Fruit fly (Drosophila melanogaster): Measurements from ENCODE around the gene CG9992.

Gene CG9992

DNA sequence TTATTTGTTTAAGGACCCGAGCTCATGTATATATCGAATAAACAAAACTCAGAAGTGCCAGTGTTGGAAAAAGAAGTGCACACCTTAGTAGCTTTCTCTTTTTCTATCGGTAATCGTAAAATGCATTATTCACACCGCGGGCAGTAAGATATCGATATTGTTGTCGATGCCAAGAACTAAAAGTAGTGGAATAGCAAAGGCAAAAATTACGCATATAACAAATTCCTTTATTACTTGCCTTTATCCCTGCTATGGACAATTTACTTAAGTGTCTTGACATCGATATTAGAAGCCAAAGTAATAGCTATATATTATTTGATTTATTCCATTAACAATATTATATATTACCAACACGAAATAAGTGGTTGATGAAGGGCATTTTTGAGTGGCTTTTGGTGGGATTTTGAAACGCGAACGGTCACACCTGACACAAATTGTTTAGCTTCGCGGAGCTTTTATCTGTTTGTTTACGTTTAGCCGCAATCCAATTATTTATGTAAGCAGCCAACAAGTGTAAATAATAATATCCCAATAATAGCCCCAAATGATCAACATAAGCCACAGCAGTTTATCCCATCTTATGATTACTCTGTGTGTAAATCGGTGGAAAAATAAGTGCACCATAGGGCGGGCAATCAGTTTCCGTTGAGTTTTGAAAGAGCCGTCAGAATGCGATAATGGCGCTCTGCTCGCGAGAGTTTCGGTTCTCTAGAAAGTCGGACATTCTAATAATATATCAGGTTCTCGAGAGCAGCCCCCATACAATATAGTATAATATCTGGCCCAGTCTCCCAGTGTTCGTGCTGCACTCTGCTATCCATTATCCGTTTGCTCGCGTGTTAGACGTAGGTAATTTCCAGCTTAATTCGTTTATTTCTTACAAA lies at the start of gene CG9992, which contains the start of gene CG4239:
TSS of gene CG9992 (minus strand) at position 66 of the 884 bp plus-strand sequence.
TSS of gene CG4239 (plus strand) at position 436 of the 884 bp plus-strand sequence.
- TF ChIP-seq Hr96 (GFP tag; optimal IDR thresholded peaks at IDR 0.05) (no peak), tj (GFP tag; optimal IDR thresholded peaks at IDR 0.05) (peak; percentile 32), CG12768 (GFP tag; optimal IDR thresholded peaks at IDR 0.05) (peak; percentile 48), kay (GFP tag; ENCODE audit: borderline replicate concordance) (no peak), CG33017 (tag; optimal IDR thresholded peaks at IDR 0.05) (peak; percentile 24), ovo (GFP tag; optimal IDR thresholded peaks at IDR 0.05) (peak; percentile 60), CG11617 (GFP tag; optimal IDR thresholded peaks at IDR 0.05) (peak; percentile 53), CG5204 (GFP tag; optimal IDR thresholded peaks at IDR 0.05) (peak; percentile 38), Crg-1 (GFP tag; optimal IDR thresholded peaks at IDR 0.05) (peak; percentile 76), CG1620 (GFP tag; optimal IDR thresholded peaks at IDR 0.05) (peak; percentile 69), CG14711 (tag; optimal IDR thresholded peaks at IDR 0.05) (peak; percentile 61), toe (GFP tag; optimal IDR thresholded peaks at IDR 0.05) (peak; percentile 67), pad (GFP tag; optimal IDR thresholded peaks at IDR 0.05) (peak; percentile 58), bab1 (GFP tag; optimal IDR thresholded peaks at IDR 0.05) (no peak), cnc (optimal IDR thresholded peaks at IDR 0.05) (no peak), Mnt (GFP tag; optimal IDR thresholded peaks at IDR 0.05) (peak; percentile 3), CG7101 (tag; optimal IDR thresholded peaks at IDR 0.05) (peak; percentile 75), CG7045 (GFP tag; optimal IDR thresholded peaks at IDR 0.05) (peak; percentile 21), Clk (GFP tag; optimal IDR thresholded peaks at IDR 0.05) (no peak)

DNA sequence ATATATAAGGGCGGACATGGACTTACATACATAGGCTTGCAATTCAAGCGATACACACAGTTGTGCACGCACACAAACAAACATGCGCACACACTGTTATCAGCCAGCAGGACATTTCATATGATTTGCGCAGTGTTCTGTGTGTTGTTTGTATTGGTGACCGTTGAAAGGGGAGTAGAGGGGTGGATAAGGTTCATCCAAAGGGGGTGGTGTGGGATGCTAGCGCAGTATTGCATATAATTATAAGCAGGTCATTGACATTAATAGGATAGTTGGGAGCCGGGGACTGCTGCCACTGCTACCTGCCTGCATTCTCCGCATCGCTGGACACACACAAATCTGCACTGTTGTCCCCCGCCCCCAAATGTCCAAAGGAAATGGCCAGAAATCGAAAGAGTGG lies 43.8 kb upstream of the CG9992 start:
- TF ChIP-seq toe (GFP tag; optimal IDR thresholded peaks at IDR 0.05) (no peak), CG33017 (tag; optimal IDR thresholded peaks at IDR 0.05) (no peak), CG1620 (GFP tag; optimal IDR thresholded peaks at IDR 0.05) (no peak), kay (GFP tag; ENCODE audit: borderline replicate concordance) (no peak), Crg-1 (GFP tag; optimal IDR thresholded peaks at IDR 0.05) (no peak), pad (GFP tag; optimal IDR thresholded peaks at IDR 0.05) (no peak), Hr96 (GFP tag; optimal IDR thresholded peaks at IDR 0.05) (no peak), cic (GFP tag; optimal IDR thresholded peaks at IDR 0.05) (no peak)

DNA sequence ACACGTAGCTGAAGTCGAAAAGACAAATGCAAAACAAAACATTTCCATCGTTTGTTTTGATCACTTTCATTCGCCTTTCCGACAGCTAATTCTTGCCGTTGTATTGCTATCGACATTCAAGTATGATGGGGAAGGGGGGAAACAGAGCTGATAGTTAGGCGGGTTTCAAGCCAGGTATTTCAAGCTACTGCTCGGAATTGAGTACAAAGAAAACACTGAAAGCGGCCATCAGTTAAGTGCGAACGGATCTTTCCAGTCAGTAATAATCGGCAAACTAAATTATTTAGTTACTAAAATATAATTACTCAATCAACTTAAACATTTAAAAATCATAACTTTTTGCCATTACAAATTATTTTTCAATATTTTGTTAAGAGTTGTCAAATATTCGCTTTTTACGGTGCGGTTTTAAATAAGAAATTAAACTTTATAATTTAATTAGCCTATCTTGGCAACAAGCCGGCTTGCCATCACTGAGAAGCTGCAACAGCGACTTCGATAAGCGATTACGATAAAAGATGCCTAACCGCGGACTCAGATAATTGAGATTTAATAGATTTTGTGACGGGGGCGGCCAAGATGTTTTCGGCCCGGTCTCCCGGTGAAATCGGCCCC lies 43.2 kb upstream of the CG9992 start:
- TF ChIP-seq Hr96 (GFP tag; optimal IDR thresholded peaks at IDR 0.05) = no peak
- TF ChIP-seq CG5204 (GFP tag; optimal IDR thresholded peaks at IDR 0.05) = no peak
- TF ChIP-seq tj (GFP tag; optimal IDR thresholded peaks at IDR 0.05) = no peak
- no peak for TF ChIP-seq toe (GFP tag; optimal IDR thresholded peaks at IDR 0.05)
- no peak for TF ChIP-seq bab1 (GFP tag; optimal IDR thresholded peaks at IDR 0.05)
- TF ChIP-seq Crg-1 (GFP tag; optimal IDR thresholded peaks at IDR 0.05) = no peak
- TF ChIP-seq CG1620 (GFP tag; optimal IDR thresholded peaks at IDR 0.05) = no peak
- TF ChIP-seq CG33017 (tag; optimal IDR thresholded peaks at IDR 0.05) = no peak
- no peak for TF ChIP-seq CG14711 (tag; optimal IDR thresholded peaks at IDR 0.05)
- no peak for TF ChIP-seq pad (GFP tag; optimal IDR thresholded peaks at IDR 0.05)
- no peak for TF ChIP-seq CG12768 (GFP tag; optimal IDR thresholded peaks at IDR 0.05)

DNA sequence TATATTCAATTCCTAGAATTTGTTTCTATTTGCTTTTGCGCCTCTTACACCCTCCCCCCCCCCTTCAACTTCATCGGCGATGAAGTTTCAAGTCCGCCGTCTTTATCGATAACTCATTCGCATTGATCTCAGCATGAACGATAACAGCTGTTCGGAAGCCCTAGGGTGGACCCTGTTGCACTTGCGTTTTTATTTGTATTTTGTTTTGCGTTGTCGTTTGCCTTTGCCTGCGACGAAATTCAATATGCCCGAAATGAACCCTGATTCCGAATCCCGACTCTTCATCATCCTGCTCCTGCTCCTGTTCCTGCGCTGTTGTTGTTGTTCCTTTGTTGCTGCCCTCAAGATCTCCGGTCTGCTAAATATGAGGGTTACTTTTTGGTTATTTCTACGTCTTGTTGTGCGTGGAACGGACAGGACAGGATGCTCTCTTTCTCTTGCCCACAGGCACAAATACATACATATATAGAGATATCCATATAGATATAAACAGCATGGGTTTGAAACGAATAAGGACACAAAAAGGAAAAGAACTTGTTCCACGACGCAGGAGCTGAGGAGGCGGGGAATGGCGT lies 41.9 kb upstream of the CG9992 start:
- TF ChIP-seq CG12768 (GFP tag; optimal IDR thresholded peaks at IDR 0.05) (no peak), kay (GFP tag; ENCODE audit: borderline replicate concordance) (no peak), CG11617 (GFP tag; optimal IDR thresholded peaks at IDR 0.05) (no peak), Crg-1 (GFP tag; optimal IDR thresholded peaks at IDR 0.05) (no peak), Hr96 (GFP tag; optimal IDR thresholded peaks at IDR 0.05) (no peak), CG33017 (tag; optimal IDR thresholded peaks at IDR 0.05) (no peak), Mnt (GFP tag; optimal IDR thresholded peaks at IDR 0.05) (no peak), CG1620 (GFP tag; optimal IDR thresholded peaks at IDR 0.05) (no peak), tj (GFP tag; optimal IDR thresholded peaks at IDR 0.05) (no peak), CG5204 (GFP tag; optimal IDR thresholded peaks at IDR 0.05) (no peak), CG7101 (tag; optimal IDR thresholded peaks at IDR 0.05) (no peak), cnc (optimal IDR thresholded peaks at IDR 0.05) (no peak), toe (GFP tag; optimal IDR thresholded peaks at IDR 0.05) (no peak), cic (GFP tag; optimal IDR thresholded peaks at IDR 0.05) (no peak), ovo (GFP tag; optimal IDR thresholded peaks at IDR 0.05) (no peak), CG14711 (tag; optimal IDR thresholded peaks at IDR 0.05) (no peak), Clk (GFP tag; optimal IDR thresholded peaks at IDR 0.05) (no peak), pad (GFP tag; optimal IDR thresholded peaks at IDR 0.05) (no peak), bab1 (GFP tag; optimal IDR thresholded peaks at IDR 0.05) (no peak)

DNA sequence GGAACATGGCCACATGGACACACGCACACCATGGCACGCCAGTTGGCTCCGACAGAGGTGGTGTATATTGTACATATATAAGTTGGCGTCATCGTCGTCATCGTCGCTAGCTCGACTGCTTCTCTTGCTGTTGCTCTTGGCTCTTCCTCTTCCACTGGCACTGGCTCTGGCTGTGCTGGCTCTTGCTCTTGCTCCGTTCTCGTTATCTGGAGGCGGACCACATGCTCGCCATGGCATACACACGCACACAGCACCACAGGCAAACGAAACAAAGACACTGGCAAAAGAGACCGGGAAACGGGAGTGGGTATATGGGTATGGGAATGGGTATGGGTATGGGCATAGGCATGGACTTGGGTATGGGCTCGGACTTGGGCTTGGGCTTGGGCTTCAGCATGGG lies 40.4 kb upstream of the CG9992 start:
- TF ChIP-seq CG14711 (tag; optimal IDR thresholded peaks at IDR 0.05) = no peak
- no peak for TF ChIP-seq CG7045 (GFP tag; optimal IDR thresholded peaks at IDR 0.05)
- TF ChIP-seq Mnt (GFP tag; optimal IDR thresholded peaks at IDR 0.05) = peak; percentile 11
- TF ChIP-seq pad (GFP tag; optimal IDR thresholded peaks at IDR 0.05) = no peak
- no peak for TF ChIP-seq CG7101 (tag; optimal IDR thresholded peaks at IDR 0.05)

DNA sequence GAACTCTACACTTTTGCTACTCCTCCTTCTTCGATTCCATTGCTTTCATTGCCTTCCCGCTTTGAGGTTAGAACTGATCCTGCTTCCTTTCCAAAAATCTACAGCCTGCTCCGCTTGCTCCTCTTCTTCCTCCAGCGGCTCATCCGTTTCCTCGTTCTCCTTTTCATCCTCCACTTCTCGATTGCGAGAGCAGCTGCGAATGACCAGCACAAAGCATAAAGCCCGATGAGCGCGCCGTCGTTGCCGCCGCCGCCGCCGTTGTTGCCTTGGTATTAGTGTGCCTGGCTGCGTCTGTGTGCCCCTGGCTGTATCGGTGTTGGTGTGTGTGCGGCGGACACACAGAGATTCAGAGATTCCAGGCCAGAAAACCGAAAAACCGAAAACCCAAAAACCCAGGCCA lies 39.6 kb upstream of the CG9992 start:
- TF ChIP-seq CG12768 (GFP tag; optimal IDR thresholded peaks at IDR 0.05) = no peak
- no peak for TF ChIP-seq cnc (optimal IDR thresholded peaks at IDR 0.05)
- no peak for TF ChIP-seq CG14711 (tag; optimal IDR thresholded peaks at IDR 0.05)
- no peak for TF ChIP-seq Hr96 (GFP tag; optimal IDR thresholded peaks at IDR 0.05)
- no peak for TF ChIP-seq toe (GFP tag; optimal IDR thresholded peaks at IDR 0.05)
- TF ChIP-seq CG7101 (tag; optimal IDR thresholded peaks at IDR 0.05) = no peak
- TF ChIP-seq ovo (GFP tag; optimal IDR thresholded peaks at IDR 0.05) = no peak
- TF ChIP-seq Mnt (GFP tag; optimal IDR thresholded peaks at IDR 0.05) = no peak
- no peak for TF ChIP-seq CG1620 (GFP tag; optimal IDR thresholded peaks at IDR 0.05)
- TF ChIP-seq Crg-1 (GFP tag; optimal IDR thresholded peaks at IDR 0.05) = no peak
- TF ChIP-seq CG5204 (GFP tag; optimal IDR thresholded peaks at IDR 0.05) = no peak
- TF ChIP-seq cic (GFP tag; optimal IDR thresholded peaks at IDR 0.05) = no peak
